Worm (Caenorhabditis elegans) whole organism, L4 larva: ENCODE measurements around the gene F53A2.3.

Source experiments
- aly-2 ChIP-seq: sonication (generic microtip); optimal IDR thresholded peaks from 2 replicates; lab custom pipeline; 2018; ENCODE audit warnings: missing biosample characterization, missing genetic modification characterization
- ceh-20 ChIP-seq: fragments of 200-800 bp; sonication (Bioruptor generic); IDR thresholded peaks from 2 replicates; pipeline ENCODE4 v1.3.6; 2022; ENCODE audit warnings: missing genetic modification reagents, missing genetic modification characterization, missing compliant biosample characterization
- ceh-82 ChIP-seq: sonication (generic microtip); optimal IDR thresholded peaks from 2 replicates; lab custom pipeline; 2017; ENCODE audit warnings: missing biosample characterization, missing genetic modification characterization
- dpl-1 ChIP-seq: fragments of 150-350 bp; optimal IDR thresholded peaks from 2 replicates; lab custom pipeline; 2014; ENCODE audit warnings: missing biosample characterization, missing genetic modification reagents, missing genetic modification characterization
- egl-27 ChIP-seq: sonication (generic microtip); optimal IDR thresholded peaks from 3 replicates; lab custom pipeline; 2017; ENCODE audit warnings: missing biosample characterization, missing genetic modification reagents, missing genetic modification characterization
- jun-1 ChIP-seq: fragments of 150-350 bp; optimal IDR thresholded peaks from 2 replicates; lab custom pipeline; 2014; ENCODE audit warnings: missing biosample characterization, missing genetic modification reagents, missing genetic modification characterization
- lin-39 ChIP-seq: fragments of 150-350 bp; optimal IDR thresholded peaks from 2 replicates; lab custom pipeline; 2014; ENCODE audit warnings: missing biosample characterization, missing genetic modification reagents, missing genetic modification characterization
- lsy-2 ChIP-seq, 2 experiments: fragments of 150-350 bp in 1 of 2; sonication (generic microtip) in 1 of 2; optimal IDR thresholded peaks; 2 replicates each; lab custom pipeline; 2014 to 2017; ENCODE audit warnings: missing biosample characterization in 2 of 2, missing genetic modification characterization in 2 of 2
- madf-5 ChIP-seq, 2 experiments: fragments of 200-800 bp; sonication (Bioruptor generic); IDR thresholded peaks; 2 replicates each; pipeline ENCODE4 v1.3.6; 2022; ENCODE audit warnings: missing compliant biosample characterization in 2 of 2, missing genetic modification characterization in 2 of 2
- nhr-11 ChIP-seq: fragments of 150-350 bp; optimal IDR thresholded peaks from 2 replicates; lab custom pipeline; 2014; ENCODE audit warnings: missing biosample characterization, missing genetic modification characterization
- saeg-2 ChIP-seq: fragments of 200-800 bp; sonication (Bioruptor generic); IDR thresholded peaks from 2 replicates; pipeline ENCODE4 v1.3.6; 2022; ENCODE audit warnings: missing genetic modification reagents, missing genetic modification characterization, missing compliant biosample characterization

ce11 chrIII:13301983-13302382 is 37.6 kb downstream of the F53A2.3 start:
- TF ChIP-seq dpl-1 (GFP tag; lab: Kevin White, UChicago) (no peak), jun-1 (tag; lab: Kevin White, UChicago) (no peak), aly-2 (tag; lab: Kevin White, UChicago) (no peak), ceh-82 (tag; lab: Kevin White, UChicago) (no peak), nhr-11 (tag; lab: Kevin White, UChicago) (no peak), ceh-20 (GFP tag; lab: Robert Waterston, UW) (no peak), lin-39 (tag; lab: Kevin White, UChicago) (no peak), lsy-2 (tag; optimal IDR thresholded peaks at IDR 0.05; lab: Kevin White, UChicago) (no peak), madf-5 (GFP tag; IDR thresholded peaks at IDR 0.05; lab: Robert Waterston, UW) (no peak), egl-27 (tag; lab: Kevin White, UChicago) (no peak), saeg-2 (GFP tag; lab: Robert Waterston, UW) (no peak)
